Fruit fly (Drosophila melanogaster): ENCODE results near the gene Glut1.

The Glut1 gene

DNA sequence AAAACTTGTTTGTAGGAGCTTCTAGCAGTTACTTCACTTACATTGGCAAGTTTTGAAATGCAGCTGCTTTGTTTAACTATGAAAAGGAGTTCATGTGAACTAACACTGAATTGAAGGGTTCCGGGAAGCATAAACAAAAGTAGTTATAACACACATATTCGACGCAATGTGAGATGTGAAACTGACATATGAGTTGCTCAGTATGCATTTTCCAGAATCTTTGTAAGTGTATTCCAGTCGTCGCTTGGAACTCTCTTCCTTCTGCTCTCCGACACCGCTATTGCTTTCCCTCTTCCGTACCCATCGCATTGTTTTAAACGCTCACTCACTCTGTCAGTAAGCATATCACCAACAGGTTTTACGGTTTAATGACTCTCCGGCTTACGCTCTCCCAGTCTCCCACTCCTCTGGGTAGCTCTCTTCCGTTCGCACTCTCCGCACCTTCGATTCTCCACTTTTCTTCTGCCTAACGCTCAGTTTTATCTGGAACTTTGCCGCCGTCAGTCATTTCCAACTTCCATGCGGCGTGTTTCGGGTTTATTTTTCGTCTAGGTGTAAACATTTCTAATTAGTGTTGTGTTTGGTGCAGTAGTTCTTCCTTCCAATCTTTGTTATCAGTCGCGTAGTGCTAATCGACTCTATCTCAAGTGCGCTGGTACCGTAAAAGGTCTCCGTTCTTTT, 45.5 kb downstream of the Glut1 start (continued):
- TF ChIP-seq CG11762 (GFP tag; optimal IDR thresholded peaks at IDR 0.05; ENCODE audit: insufficient read depth), result peak; percentile 43
- peak; percentile 46; the same call in 1 of the 3 replicates for TF ChIP-seq CG6163 (GFP tag; IDR thresholded peaks at IDR 0.05)
- TF ChIP-seq lz (GFP tag; optimal IDR thresholded peaks at IDR 0.05), result peak; percentile 20
- peak; percentile 31 for TF ChIP-seq cyc (GFP tag; optimal IDR thresholded peaks at IDR 0.05)
- peak; percentile 29 for TF ChIP-seq Eip75B (GFP tag; optimal IDR thresholded peaks at IDR 0.05)
- peak; percentile 33 for TF ChIP-seq svp (GFP tag)
- TF ChIP-seq CG11294 (GFP tag; IDR thresholded peaks at IDR 0.05), result peak; percentile 10; the same call in 1 of the 2 replicates
- TF ChIP-seq Gug (GFP tag; IDR thresholded peaks at IDR 0.05), result 0 out of 2 replicates have a peak, but pooled peaks have one; percentile 21
- TF ChIP-seq Smox (GFP tag; optimal IDR thresholded peaks at IDR 0.05), result peak; percentile 4
- TF ChIP-seq Sox15 (GFP tag; optimal IDR thresholded peaks at IDR 0.05), result peak; percentile 5
- peak; percentile 5 for TF ChIP-seq CG31627 (GFP tag; optimal IDR thresholded peaks at IDR 0.05)
- peak; percentile 32 for TF ChIP-seq CG10669 (GFP tag; optimal IDR thresholded peaks at IDR 0.05)
- peak; percentile 68 for TF ChIP-seq CG15336 (GFP tag; IDR thresholded peaks at IDR 0.05)
- peak; percentile 64 for TF ChIP-seq OdsH (GFP tag; optimal IDR thresholded peaks at IDR 0.05)
- TF ChIP-seq Sox102F (GFP tag; optimal IDR thresholded peaks at IDR 0.05), result peak; percentile 15
- TF ChIP-seq eg (GFP tag; IDR thresholded peaks at IDR 0.05), result 0 out of 3 replicates have a peak, but pooled peaks have one; percentile 52
- TF ChIP-seq achi (GFP tag; optimal IDR thresholded peaks at IDR 0.05), result peak; percentile 35
- TF ChIP-seq CG10631 (GFP tag; optimal IDR thresholded peaks at IDR 0.05), result peak; percentile 38
- TF ChIP-seq CG7368 (GFP tag; optimal IDR thresholded peaks at IDR 0.05), result peak; percentile 34
- peak; percentile 53 for TF ChIP-seq Lpt (GFP tag; optimal IDR thresholded peaks at IDR 0.05)
- TF ChIP-seq spab (GFP tag; optimal IDR thresholded peaks at IDR 0.05), result no peak
- peak; percentile 7 for TF ChIP-seq CG8319 (GFP tag; optimal IDR thresholded peaks at IDR 0.05)
- no peak for TF ChIP-seq Ets21C (GFP tag; optimal IDR thresholded peaks at IDR 0.05)
- TF ChIP-seq CG6808 (GFP tag; optimal IDR thresholded peaks at IDR 0.05), result no peak
- TF ChIP-seq Hr38 (GFP tag; optimal IDR thresholded peaks at IDR 0.05), result no peak
- peak; percentile 55 for TF ChIP-seq acj6 (GFP tag; optimal IDR thresholded peaks at IDR 0.05)
- TF ChIP-seq topi (GFP tag; optimal IDR thresholded peaks at IDR 0.05), result peak; percentile 46
- peak; percentile 72 for TF ChIP-seq Sox14 (GFP tag; optimal IDR thresholded peaks at IDR 0.05)
- peak; percentile 64 for TF ChIP-seq CG8119 (GFP tag; IDR thresholded peaks at IDR 0.05)
- TF ChIP-seq CG3919 (GFP tag; optimal IDR thresholded peaks at IDR 0.05), result peak; percentile 68
- peak; percentile 53 for TF ChIP-seq CG6276 (GFP tag; optimal IDR thresholded peaks at IDR 0.05)
- TF ChIP-seq CG8632 (GFP tag; optimal IDR thresholded peaks at IDR 0.05), result peak; percentile 34
- peak; percentile 54 for TF ChIP-seq dsx (GFP tag; optimal IDR thresholded peaks at IDR 0.05; ENCODE audit: poor library complexity, severe bottlenecking)
- TF ChIP-seq Blimp-1 (GFP tag; optimal IDR thresholded peaks at IDR 0.05), result no peak
- peak; percentile 87 for TF ChIP-seq Eip78C (GFP tag)
- peak; percentile 50 for TF ChIP-seq fd59A (GFP tag; optimal IDR thresholded peaks at IDR 0.05)
- TF ChIP-seq Hr39 (GFP tag; optimal IDR thresholded peaks at IDR 0.05), result peak; percentile 40
- TF ChIP-seq fkh (GFP tag; optimal IDR thresholded peaks at IDR 0.05), result peak; percentile 61
- TF ChIP-seq ss (GFP tag; optimal IDR thresholded peaks at IDR 0.05), result peak; percentile 15 to 53
- peak; percentile 26 for TF ChIP-seq Met (GFP tag; optimal IDR thresholded peaks at IDR 0.05)
- TF ChIP-seq dac (GFP tag; optimal IDR thresholded peaks at IDR 0.05), result no peak

DNA sequence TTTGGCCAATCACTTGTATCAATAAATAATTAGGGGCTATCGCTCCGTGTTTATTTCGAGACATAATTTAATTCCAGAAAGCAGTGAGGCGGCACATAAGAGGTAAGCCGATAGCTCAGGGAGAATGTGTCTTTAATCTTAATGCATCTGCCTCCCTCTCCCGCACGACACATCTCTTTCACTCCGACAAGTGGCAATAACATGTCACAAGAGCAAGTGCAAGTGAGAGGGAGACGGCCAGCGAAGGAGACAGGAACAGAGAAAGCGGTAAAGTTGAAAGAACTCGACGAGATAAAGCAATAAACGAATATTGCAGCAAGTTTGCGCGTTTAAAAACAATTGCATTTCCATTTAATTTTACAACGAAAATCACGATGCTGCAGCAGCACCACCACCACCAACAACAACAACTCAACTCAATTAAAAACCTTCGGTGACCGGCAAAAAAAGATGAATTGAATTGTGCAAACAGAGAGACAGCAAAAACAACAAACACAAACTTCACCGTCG, 46.0 kb downstream of the Glut1 start:
- peak; percentile 17 for TF ChIP-seq Eip78C (GFP tag)
- TF ChIP-seq svp (GFP tag), result peak; percentile 92
- TF ChIP-seq Eip75B (GFP tag; optimal IDR thresholded peaks at IDR 0.05), result no peak
- peak; percentile 4 for TF ChIP-seq fkh (GFP tag; optimal IDR thresholded peaks at IDR 0.05)
- TF ChIP-seq Eip93F (GFP tag; optimal IDR thresholded peaks at IDR 0.05), result no peak
- 0 out of 2 replicates have a peak, but pooled peaks have one; percentile 14 for TF ChIP-seq Gug (GFP tag; IDR thresholded peaks at IDR 0.05)

Data from whole organism, prepupa.